Fruit fly (Drosophila melanogaster) whole organism, wandering third instar larva: ENCODE results near the gene BigH1.

Experiments used
- CG32264 ChIP-seq: fragments of 200-800 bp; sonication (Bioruptor generic); optimal IDR thresholded peaks from 2 replicates; lab custom pipeline; 2016; ENCODE audit warnings: missing biosample characterization, missing genetic modification characterization
- CG9705 ChIP-seq: fragments of 200-800 bp; sonication (Bioruptor generic); optimal IDR thresholded peaks from 2 replicates; lab custom pipeline; 2018; ENCODE audit warnings: missing biosample characterization, mild to moderate bottlenecking, missing genetic modification characterization
- Dfd ChIP-seq: fragments of >200 bp; optimal IDR thresholded peaks from 2 replicates; lab custom pipeline; 2017; ENCODE audit warnings: missing biosample characterization, missing genetic modification characterization
- Dif ChIP-seq: fragments of 200-275, 200-300 bp; sonication (Bioruptor generic); optimal IDR thresholded peaks from 2 replicates; lab custom pipeline; 2018; ENCODE audit warnings: missing biosample characterization, missing genetic modification characterization; ENCODE audit not compliant: partially characterized antibody
- GATAd ChIP-seq: sonication (Bioruptor generic); optimal IDR thresholded peaks from 2 replicates; lab custom pipeline; 2016; ENCODE audit warnings: missing biosample characterization, missing genetic modification characterization
- HLH106 ChIP-seq: fragments of 200-800 bp; optimal IDR thresholded peaks from 3 replicates; lab custom pipeline; 2019; ENCODE audit warnings: missing biosample characterization, mild to moderate bottlenecking, missing genetic modification characterization, moderate library complexity
- Hr78 ChIP-seq: fragments of >200 bp; optimal IDR thresholded peaks from 2 replicates; lab custom pipeline; 2017; ENCODE audit warnings: missing biosample characterization, missing genetic modification characterization
- Hr83 ChIP-seq: fragments of 200-300 bp; sonication (Bioruptor generic); optimal IDR thresholded peaks from 2 replicates; lab custom pipeline; 2016; ENCODE audit warnings: missing biosample characterization, mild to moderate bottlenecking, missing genetic modification characterization, moderate library complexity; ENCODE audit not compliant: poor library complexity, severe bottlenecking
- Jra ChIP-seq: sonication (Bioruptor generic); optimal IDR thresholded peaks from 2 replicates; lab custom pipeline; 2016; ENCODE audit warnings: missing biosample characterization, missing genetic modification characterization
- Mio ChIP-seq: sonication (Bioruptor generic); optimal IDR thresholded peaks from 2 replicates; lab custom pipeline; 2016; ENCODE audit warnings: missing biosample characterization, missing genetic modification characterization
- Myc ChIP-seq: fragments of >200 bp; optimal IDR thresholded peaks from 2 replicates; lab custom pipeline; 2017
- N ChIP-seq: fragments of >200 bp; optimal IDR thresholded peaks from 2 replicates; lab custom pipeline; 2018; ENCODE audit warnings: missing biosample characterization, missing external identifiers, missing genetic modification characterization
- OdsH ChIP-seq: fragments of 200-800 bp; sonication (Bioruptor generic); optimal IDR thresholded peaks from 2 replicates; lab custom pipeline; 2016; ENCODE audit warnings: missing biosample characterization, mild to moderate bottlenecking, missing genetic modification characterization
- Rel ChIP-seq, 2 experiments: fragments of 200-800 bp; sonication (Bioruptor generic) in 1 of 2; optimal IDR thresholded peaks; 2 replicates in 1 of 2; 3 replicates in 1 of 2; lab custom pipeline; 2016 to 2019; ENCODE audit warnings: mild to moderate bottlenecking in 2 of 2, missing biosample characterization in 2 of 2, missing genetic modification characterization in 2 of 2, moderate library complexity in 1 of 2
- Sp1 ChIP-seq: fragments of 200-800 bp; sonication (Bioruptor generic); optimal IDR thresholded peaks from 3 replicates; lab custom pipeline; 2019; ENCODE audit warnings: missing biosample characterization, mild to moderate bottlenecking, missing genetic modification characterization, moderate library complexity
- Vsx2 ChIP-seq: fragments of 200-300, 225-300 bp; sonication (Bioruptor generic); optimal IDR thresholded peaks from 2 replicates; lab custom pipeline; 2018; ENCODE audit warnings: missing biosample characterization, missing genetic modification characterization; ENCODE audit not compliant: partially characterized antibody
- br ChIP-seq: fragments of 200-800 bp; sonication (Bioruptor generic); optimal IDR thresholded peaks from 2 replicates; lab custom pipeline; 2016; ENCODE audit warnings: missing biosample characterization, missing genetic modification characterization
- brk ChIP-seq: fragments of 200-800 bp; sonication (Bioruptor generic); optimal IDR thresholded peaks from 2 replicates; lab custom pipeline; 2016; ENCODE audit warnings: missing biosample characterization, mild to moderate bottlenecking, missing genetic modification characterization
- dl ChIP-seq, 2 experiments: fragments of 175-275, 200-275 bp in 1 of 2; fragments of 200-275 bp in 1 of 2; sonication (Bioruptor generic); optimal IDR thresholded peaks; lab custom pipeline; 2018; ENCODE audit warnings: mild to moderate bottlenecking in 2 of 2, missing biosample characterization in 2 of 2, missing genetic modification characterization in 2 of 2, moderate library complexity in 2 of 2; ENCODE audit not compliant: partially characterized antibody in 2 of 2, insufficient read depth in 1 of 2
- dsf ChIP-seq: sonication (Bioruptor generic); optimal IDR thresholded peaks from 2 replicates; lab custom pipeline; 2016; ENCODE audit warnings: missing biosample characterization, missing genetic modification characterization, borderline replicate concordance
- ey ChIP-seq: fragments of 200-800 bp; sonication (Bioruptor generic); optimal IDR thresholded peaks from 2 replicates; lab custom pipeline; 2016; ENCODE audit warnings: missing biosample characterization, missing genetic modification characterization
- foxo ChIP-seq, 2 experiments: fragments of 200-800 bp; sonication (Bioruptor generic); optimal IDR thresholded peaks; 2 replicates in 1 of 2; 3 replicates in 1 of 2; lab custom pipeline; 2016 to 2017; ENCODE audit warnings: missing biosample characterization in 2 of 2, missing genetic modification characterization in 2 of 2
- fru ChIP-seq: fragments of 200-800 bp; sonication (Bioruptor generic); optimal IDR thresholded peaks from 3 replicates; lab custom pipeline; 2016; ENCODE audit warnings: missing biosample characterization, mild to moderate bottlenecking, missing genetic modification characterization
- h ChIP-seq: fragments of 200-800 bp; sonication (Bioruptor generic); optimal IDR thresholded peaks from 3 replicates; lab custom pipeline; 2016; ENCODE audit warnings: missing biosample characterization, mild to moderate bottlenecking, missing genetic modification characterization
- jim ChIP-seq: fragments of 175-275, 200-325 bp; sonication (Bioruptor generic); optimal IDR thresholded peaks from 2 replicates; lab custom pipeline; 2016; ENCODE audit warnings: missing biosample characterization, mild to moderate bottlenecking, missing genetic modification characterization
- lola ChIP-seq: fragments of >200 bp; optimal IDR thresholded peaks from 2 replicates; lab custom pipeline; 2017; ENCODE audit warnings: missing biosample characterization, missing genetic modification characterization
- psq ChIP-seq: fragments of 200-800 bp; sonication (Bioruptor generic); optimal IDR thresholded peaks from 3 replicates; lab custom pipeline; 2017; ENCODE audit warnings: missing biosample characterization, mild to moderate bottlenecking, missing genetic modification characterization, moderate library complexity
- rgr ChIP-seq: fragments of 200-800 bp; sonication (Bioruptor generic); optimal IDR thresholded peaks from 3 replicates; lab custom pipeline; 2016; ENCODE audit warnings: missing biosample characterization, mild to moderate bottlenecking, missing genetic modification characterization
- sage ChIP-seq: fragments of 200-800 bp; sonication (Bioruptor generic); optimal IDR thresholded peaks from 2 replicates; lab custom pipeline; 2016; ENCODE audit warnings: missing biosample characterization, mild to moderate bottlenecking, missing genetic modification characterization
- tai ChIP-seq: sonication (Bioruptor generic); optimal IDR thresholded peaks from 2 replicates; lab custom pipeline; 2016; ENCODE audit warnings: missing biosample characterization, missing genetic modification characterization
- usp ChIP-seq: fragments of >200 bp; optimal IDR thresholded peaks from 2 replicates; lab custom pipeline; 2017; ENCODE audit warnings: missing biosample characterization, missing genetic modification characterization
- woc ChIP-seq: sonication (Bioruptor generic); optimal IDR thresholded peaks from 2 replicates; lab custom pipeline; 2016; ENCODE audit warnings: missing biosample characterization, mild to moderate bottlenecking, missing genetic modification characterization

The BigH1 gene

DNA sequence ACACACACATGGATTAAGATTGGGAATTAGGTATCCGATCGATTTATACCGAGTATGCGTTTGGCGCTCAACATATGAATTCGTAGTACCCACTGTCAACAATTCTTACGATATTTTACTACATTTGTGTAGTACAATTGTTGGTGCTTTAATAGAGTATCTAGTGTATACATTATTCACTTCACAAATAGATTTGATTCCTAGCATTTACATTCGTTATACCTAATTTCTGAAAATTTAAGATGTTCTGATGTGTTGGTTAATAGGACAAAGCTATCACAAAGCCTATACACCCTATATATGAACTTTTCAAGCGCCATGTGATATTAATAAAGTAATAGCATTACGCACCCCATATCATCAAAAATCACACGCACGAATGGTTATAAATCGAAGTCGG lies 38.6 kb upstream of the BigH1 start:
- TF ChIP-seq jim (GFP tag; lab: Kevin White, UChicago), result no peak
- TF ChIP-seq Hr78 (GFP tag; lab: Kevin White, UChicago), result no peak
- peak; percentile 26 for TF ChIP-seq brk (GFP tag; lab: Kevin White, UChicago)
- TF ChIP-seq Sp1 (GFP tag; lab: Kevin White, UChicago), result no peak
- TF ChIP-seq psq (GFP tag; lab: Kevin White, UChicago), result no peak
- TF ChIP-seq dsf (GFP tag; lab: Kevin White, UChicago), result no peak
- no peak for TF ChIP-seq br
- TF ChIP-seq HLH106 (tag; lab: Kevin White, UChicago), result no peak
- no peak for TF ChIP-seq GATAd (GFP tag; lab: Kevin White, UChicago)
- no peak for TF ChIP-seq lola
- peak; percentile 31 for TF ChIP-seq fru
- no peak for TF ChIP-seq Myc (lab: Kevin White, UChicago)
- TF ChIP-seq CG32264 (GFP tag; lab: Kevin White, UChicago), result no peak
- TF ChIP-seq woc (GFP tag; lab: Kevin White, UChicago), result no peak
- TF ChIP-seq Mio, result no peak
- no peak for TF ChIP-seq CG9705 (GFP tag; lab: Kevin White, UChicago)
- TF ChIP-seq Dif (GFP tag; lab: Kevin White, UChicago), result no peak
- no peak for TF ChIP-seq tai
- TF ChIP-seq dl (GFP tag; optimal IDR thresholded peaks at IDR 0.05; lab: Kevin White, UChicago; ENCODE audit: insufficient read depth in 1 of 2, partially characterized antibody in 2 of 2), result no peak
- no peak for TF ChIP-seq OdsH
- TF ChIP-seq Hr83, result no peak
- TF ChIP-seq sage (GFP tag; lab: Kevin White, UChicago), result no peak
- TF ChIP-seq h, result no peak
- no peak for TF ChIP-seq N
- TF ChIP-seq foxo (GFP tag; optimal IDR thresholded peaks at IDR 0.05; lab: Kevin White, UChicago), result peak in 1 of 2 experiments; percentile 0
- no peak for TF ChIP-seq usp (GFP tag; lab: Kevin White, UChicago)
- TF ChIP-seq ey (GFP tag; lab: Kevin White, UChicago), result no peak

DNA sequence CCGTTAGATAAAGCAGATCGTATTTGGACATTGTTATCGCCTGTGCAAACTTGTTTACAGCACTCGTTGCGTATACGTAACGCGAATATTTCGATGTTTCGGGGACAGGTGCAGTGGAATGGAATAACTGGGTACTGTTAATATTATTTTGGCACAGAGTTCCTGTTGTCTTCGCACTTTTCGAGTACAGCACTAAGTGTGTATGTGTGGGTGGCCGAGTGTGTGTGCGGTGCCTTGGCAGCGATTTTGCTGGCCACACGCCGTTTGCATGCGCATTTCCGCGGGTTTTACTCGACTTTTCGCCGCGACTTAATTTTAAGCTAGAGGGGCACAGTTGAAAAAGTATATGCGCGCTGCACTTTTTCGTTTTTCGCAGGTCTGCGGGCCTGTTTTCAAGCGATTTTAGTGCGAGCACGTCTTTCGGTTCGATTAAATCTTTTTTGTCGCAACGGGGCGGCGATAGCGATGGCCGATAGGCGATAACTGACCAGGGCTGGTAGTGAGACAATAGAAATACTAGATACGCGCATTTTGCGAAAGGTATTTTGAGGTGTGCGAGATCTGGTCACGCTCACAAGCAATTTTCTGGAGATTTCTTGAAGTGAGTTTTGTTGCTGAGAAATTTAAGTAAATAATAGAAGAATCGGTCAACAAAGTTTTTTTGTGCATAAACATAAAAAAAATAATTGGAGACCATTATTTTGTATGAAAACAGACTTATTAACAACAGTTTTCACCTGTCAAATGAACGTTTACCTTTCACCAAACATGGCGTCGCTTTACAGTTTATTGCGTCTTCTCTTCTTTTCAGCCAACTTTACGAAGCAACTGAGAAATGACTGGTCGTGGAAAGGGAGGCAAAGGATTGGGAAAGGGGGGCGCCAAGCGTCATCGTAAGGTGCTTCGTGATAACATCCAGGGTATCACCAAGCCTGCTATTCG lies 37.8 kb upstream of the BigH1 start, which contains the start of the genes put and His4r:
TSS of gene put (minus strand) at position 489 of the 942 bp plus-strand sequence.
TSS of gene His4r (plus strand) at position 541 of the 942 bp plus-strand sequence.
- TF ChIP-seq rgr (GFP tag; lab: Kevin White, UChicago), result peak; percentile 59
- TF ChIP-seq Jra (GFP tag; lab: Kevin White, UChicago), result peak; percentile 35
- TF ChIP-seq Hr83, result peak; percentile 28
- no peak for TF ChIP-seq fru
- no peak for TF ChIP-seq br
- peak; percentile 44 for TF ChIP-seq Sp1 (GFP tag; lab: Kevin White, UChicago)
- no peak for TF ChIP-seq N
- peak in 1 of 2 experiments; percentile 39 for TF ChIP-seq foxo (GFP tag; optimal IDR thresholded peaks at IDR 0.05; lab: Kevin White, UChicago)
- TF ChIP-seq OdsH, result peak; percentile 9
- TF ChIP-seq woc (GFP tag; lab: Kevin White, UChicago), result peak; percentile 3
- TF ChIP-seq HLH106 (tag; lab: Kevin White, UChicago), result peak; percentile 18
- no peak for TF ChIP-seq Rel (GFP tag; optimal IDR thresholded peaks at IDR 0.05; lab: Kevin White, UChicago)
- TF ChIP-seq Rel (tag; optimal IDR thresholded peaks at IDR 0.05; lab: Kevin White, UChicago), result peak; percentile 34
- no peak for TF ChIP-seq Vsx2 (GFP tag; lab: Kevin White, UChicago)
- TF ChIP-seq h, result peak; percentile 60
- TF ChIP-seq, all 38 proteins: peak for 10

DNA sequence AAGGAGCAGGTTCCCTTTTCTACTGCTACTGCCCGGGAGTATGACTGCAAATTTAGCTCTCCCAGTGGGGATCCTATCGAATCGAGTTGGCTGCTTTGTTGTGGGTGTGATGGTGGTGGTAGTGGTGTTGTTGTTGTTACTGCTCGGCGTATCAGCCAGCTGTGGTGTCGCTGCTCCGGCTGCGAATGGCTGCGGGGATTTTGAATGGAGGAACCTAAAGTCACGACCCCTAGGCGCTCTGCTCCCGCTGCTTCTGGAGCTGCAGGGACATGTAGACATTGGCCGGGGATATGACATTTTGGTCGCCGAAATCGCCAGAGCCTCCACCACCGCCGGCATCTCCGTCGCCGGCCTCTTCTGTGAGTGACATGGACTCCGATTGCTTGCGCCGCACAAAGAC lies 36.5 kb upstream of the BigH1 start:
- TF ChIP-seq Dfd (GFP tag; lab: Kevin White, UChicago), result no peak
- TF ChIP-seq Rel (GFP tag; optimal IDR thresholded peaks at IDR 0.05; lab: Kevin White, UChicago), result no peak
- TF ChIP-seq Rel (tag; optimal IDR thresholded peaks at IDR 0.05; lab: Kevin White, UChicago), result peak; percentile 56
